Fruit fly (Drosophila melanogaster): ENCODE data around the gene sina.

Gene sina

dm6 chr3L:16860322-16860721, 6.8 kb downstream of the sina start, which contains the start of gene CG13029:
Gene CG13029 (plus strand): TSS chr3L:16860622.
- TF ChIP-seq psq (optimal IDR thresholded peaks at IDR 0.05) (no peak), Myc (optimal IDR thresholded peaks at IDR 0.05) (no peak), h (optimal IDR thresholded peaks at IDR 0.05) (no peak), insv (optimal IDR thresholded peaks at IDR 0.05) (no peak), Sin3A (optimal IDR thresholded peaks at IDR 0.05) (no peak), ttk (optimal IDR thresholded peaks at IDR 0.05) (no peak)

- TF ChIP-seq insv (optimal IDR thresholded peaks at IDR 0.05), result no peak
- no peak for TF ChIP-seq h (optimal IDR thresholded peaks at IDR 0.05)
- TF ChIP-seq Myc (optimal IDR thresholded peaks at IDR 0.05), result no peak
- no peak for TF ChIP-seq Sin3A (optimal IDR thresholded peaks at IDR 0.05)
- TF ChIP-seq psq (optimal IDR thresholded peaks at IDR 0.05), result no peak
- TF ChIP-seq ttk (optimal IDR thresholded peaks at IDR 0.05), result no peak
These were observed 7.3 kb downstream of the sina start for dm6 chr3L:16860879-16861278.

- no peak for TF ChIP-seq Myc (optimal IDR thresholded peaks at IDR 0.05)
- no peak for TF ChIP-seq h (optimal IDR thresholded peaks at IDR 0.05)
- no peak for TF ChIP-seq insv (optimal IDR thresholded peaks at IDR 0.05)
- TF ChIP-seq ttk (optimal IDR thresholded peaks at IDR 0.05), result no peak
- no peak for TF ChIP-seq psq (optimal IDR thresholded peaks at IDR 0.05)
- no peak for TF ChIP-seq Sin3A (optimal IDR thresholded peaks at IDR 0.05)
These were observed 8.7 kb downstream of the sina start, which contains the start of gene Rh4 for dm6 chr3L:16862284-16862683. Gene Rh4 (minus strand): TSS chr3L:16862517.

dm6 chr3L:16862958-16863357, 9.4 kb downstream of the sina start, which contains the start of gene CG9951:
Gene CG9951 (plus strand): TSS chr3L:16863164.
- TF ChIP-seq Sin3A (optimal IDR thresholded peaks at IDR 0.05) (no peak), h (optimal IDR thresholded peaks at IDR 0.05) (no peak), psq (optimal IDR thresholded peaks at IDR 0.05) (no peak), insv (optimal IDR thresholded peaks at IDR 0.05) (no peak), Myc (optimal IDR thresholded peaks at IDR 0.05) (no peak), ttk (optimal IDR thresholded peaks at IDR 0.05) (no peak)

dm6 chr3L:16865123-16865831, 11.7 kb downstream of the sina start, which contains the start of gene Lmpt:
Gene Lmpt (plus strand): TSS chr3L:16865295.
- TF ChIP-seq ttk (optimal IDR thresholded peaks at IDR 0.05), result no peak

- no peak for TF ChIP-seq psq (optimal IDR thresholded peaks at IDR 0.05)
These were observed 12.2 kb downstream of the sina start for dm6 chr3L:16865832-16866163.

- TF ChIP-seq psq (optimal IDR thresholded peaks at IDR 0.05), result no peak
- no peak for TF ChIP-seq Sin3A (optimal IDR thresholded peaks at IDR 0.05)
- TF ChIP-seq insv (optimal IDR thresholded peaks at IDR 0.05), result no peak
- TF ChIP-seq ttk (optimal IDR thresholded peaks at IDR 0.05), result no peak
- no peak for TF ChIP-seq h (optimal IDR thresholded peaks at IDR 0.05)
- no peak for TF ChIP-seq Myc (optimal IDR thresholded peaks at IDR 0.05)
These were observed 13.6 kb downstream of the sina start for dm6 chr3L:16867190-16867589.

- TF ChIP-seq h (optimal IDR thresholded peaks at IDR 0.05) (no peak), insv (optimal IDR thresholded peaks at IDR 0.05) (no peak), Sin3A (optimal IDR thresholded peaks at IDR 0.05) (no peak), Myc (optimal IDR thresholded peaks at IDR 0.05) (no peak), psq (optimal IDR thresholded peaks at IDR 0.05) (no peak), ttk (optimal IDR thresholded peaks at IDR 0.05) (no peak)
These were observed 17.2 kb downstream of the sina start for dm6 chr3L:16870723-16871137.

- no peak for TF ChIP-seq insv (optimal IDR thresholded peaks at IDR 0.05)
- no peak for TF ChIP-seq Myc (optimal IDR thresholded peaks at IDR 0.05)
- TF ChIP-seq h (optimal IDR thresholded peaks at IDR 0.05), result no peak
- TF ChIP-seq psq (optimal IDR thresholded peaks at IDR 0.05), result no peak
- TF ChIP-seq ttk (optimal IDR thresholded peaks at IDR 0.05), result no peak
- no peak for TF ChIP-seq Sin3A (optimal IDR thresholded peaks at IDR 0.05)
These were observed 18.1 kb downstream of the sina start for dm6 chr3L:16871630-16872029.

- no peak for TF ChIP-seq Sin3A (optimal IDR thresholded peaks at IDR 0.05)
- no peak for TF ChIP-seq h (optimal IDR thresholded peaks at IDR 0.05)
- TF ChIP-seq insv (optimal IDR thresholded peaks at IDR 0.05), result no peak
- TF ChIP-seq Myc (optimal IDR thresholded peaks at IDR 0.05), result no peak
- no peak for TF ChIP-seq ttk (optimal IDR thresholded peaks at IDR 0.05)
- TF ChIP-seq psq (optimal IDR thresholded peaks at IDR 0.05), result no peak
These were observed 19.0 kb downstream of the sina start for dm6 chr3L:16872487-16872955.

dm6 chr3L:16873127-16873543, 19.6 kb downstream of the sina start:
- no peak for TF ChIP-seq h (optimal IDR thresholded peaks at IDR 0.05)
- no peak for TF ChIP-seq insv (optimal IDR thresholded peaks at IDR 0.05)

- TF ChIP-seq Myc (optimal IDR thresholded peaks at IDR 0.05), result no peak
- TF ChIP-seq ttk (optimal IDR thresholded peaks at IDR 0.05), result no peak
- no peak for TF ChIP-seq insv (optimal IDR thresholded peaks at IDR 0.05)
- TF ChIP-seq h (optimal IDR thresholded peaks at IDR 0.05), result no peak
- TF ChIP-seq Sin3A (optimal IDR thresholded peaks at IDR 0.05), result no peak
- TF ChIP-seq psq (optimal IDR thresholded peaks at IDR 0.05), result no peak
These were observed 20.1 kb downstream of the sina start for dm6 chr3L:16873679-16874078.

dm6 chr3L:16875484-16875883, 21.9 kb downstream of the sina start:
- no peak for TF ChIP-seq ttk (optimal IDR thresholded peaks at IDR 0.05)
- TF ChIP-seq Myc (optimal IDR thresholded peaks at IDR 0.05), result no peak
- TF ChIP-seq h (optimal IDR thresholded peaks at IDR 0.05), result no peak
- TF ChIP-seq insv (optimal IDR thresholded peaks at IDR 0.05), result no peak
- TF ChIP-seq Sin3A (optimal IDR thresholded peaks at IDR 0.05), result no peak
- TF ChIP-seq psq (optimal IDR thresholded peaks at IDR 0.05), result no peak
